Fruit fly (Drosophila melanogaster) whole organism, adult: Measurements from ENCODE around the gene CG5107.

Experiments
- CG11617 ChIP-seq: fragments of 200-800 bp; sonication (Bioruptor generic); optimal IDR thresholded peaks from 2 replicates; lab custom pipeline; 2017; ENCODE audit warnings: mild to moderate bottlenecking, missing biosample characterization, missing genetic modification reagents, missing genetic modification characterization
- CG12768 ChIP-seq: fragments of 200-800 bp; sonication (Bioruptor generic); optimal IDR thresholded peaks from 2 replicates; lab custom pipeline; 2017; ENCODE audit warnings: missing biosample characterization, missing genetic modification characterization, mild to moderate bottlenecking, moderate library complexity, missing genetic modification reagents
- CG14711 ChIP-seq: fragments of 200-800 bp; sonication (Bioruptor generic); optimal IDR thresholded peaks from 2 replicates; lab custom pipeline; 2018; ENCODE audit warnings: missing biosample characterization, mild to moderate bottlenecking, missing genetic modification characterization, moderate library complexity
- CG1620 ChIP-seq: fragments of 200-800 bp; sonication (Bioruptor generic); optimal IDR thresholded peaks from 2 replicates; lab custom pipeline; 2016; ENCODE audit warnings: missing biosample characterization, missing genetic modification characterization
- CG33017 ChIP-seq: fragments of 200-800 bp; sonication (Bioruptor generic); optimal IDR thresholded peaks from 2 replicates; lab custom pipeline; 2018; ENCODE audit warnings: missing biosample characterization, mild to moderate bottlenecking, missing genetic modification characterization, moderate library complexity
- CG5204 ChIP-seq: fragments of 200-800 bp; sonication (Bioruptor generic); optimal IDR thresholded peaks from 2 replicates; lab custom pipeline; 2016; ENCODE audit warnings: missing biosample characterization, missing genetic modification characterization
- CG7045 ChIP-seq: fragments of 200-800 bp; sonication (Bioruptor generic); optimal IDR thresholded peaks from 2 replicates; lab custom pipeline; 2017; ENCODE audit warnings: missing biosample characterization, mild to moderate bottlenecking, missing genetic modification characterization
- CG7101 ChIP-seq: fragments of 200-800 bp; sonication (Bioruptor generic); optimal IDR thresholded peaks from 2 replicates; lab custom pipeline; 2018; ENCODE audit warnings: missing biosample characterization, mild to moderate bottlenecking, missing genetic modification characterization, moderate library complexity
- Clk ChIP-seq: fragments of 200-800 bp; sonication (Bioruptor generic); optimal IDR thresholded peaks from 2 replicates; lab custom pipeline; 2017; ENCODE audit warnings: missing biosample characterization, missing genetic modification characterization
- Crg-1 ChIP-seq: fragments of 200-800 bp; sonication (Bioruptor generic); optimal IDR thresholded peaks from 2 replicates; lab custom pipeline; 2016; ENCODE audit warnings: missing biosample characterization, missing genetic modification characterization
- Hr96 ChIP-seq: fragments of 200-800 bp; sonication (Bioruptor generic); optimal IDR thresholded peaks from 2 replicates; lab custom pipeline; 2016; ENCODE audit warnings: missing biosample characterization, missing genetic modification characterization
- Mnt ChIP-seq: fragments of 200-800 bp; sonication (Bioruptor generic); optimal IDR thresholded peaks from 2 replicates; lab custom pipeline; 2016; ENCODE audit warnings: missing biosample characterization, mild to moderate bottlenecking, missing genetic modification characterization
- bab1 ChIP-seq: fragments of 200-800 bp; sonication (Bioruptor generic); optimal IDR thresholded peaks from 3 replicates; lab custom pipeline; 2019; ENCODE audit warnings: missing biosample characterization, mild to moderate bottlenecking, missing genetic modification characterization, moderate library complexity
- cic ChIP-seq: fragments of 200-800 bp; sonication (Bioruptor generic); optimal IDR thresholded peaks from 2 replicates; lab custom pipeline; 2017; ENCODE audit warnings: missing biosample characterization, mild to moderate bottlenecking, missing genetic modification characterization, moderate library complexity
- cnc ChIP-seq, 2 experiments: fragments of >200 bp; optimal IDR thresholded peaks; 2 replicates each; lab custom pipeline; 2017
- kay ChIP-seq: fragments of 200-800 bp; sonication (Bioruptor generic); peaks from one replicate; lab custom pipeline; 2016; ENCODE audit warnings: missing biosample characterization, missing genetic modification characterization, borderline replicate concordance
- ovo ChIP-seq: fragments of 200-800 bp; sonication (Bioruptor generic); optimal IDR thresholded peaks from 2 replicates; lab custom pipeline; 2016; ENCODE audit warnings: missing biosample characterization, missing genetic modification characterization
- pad ChIP-seq: fragments of 200-800 bp; sonication (Bioruptor generic); optimal IDR thresholded peaks from 3 replicates; lab custom pipeline; 2017; ENCODE audit warnings: missing biosample characterization, missing genetic modification characterization, mild to moderate bottlenecking, moderate library complexity, missing genetic modification reagents
- tj ChIP-seq: fragments of 200-800 bp; sonication (Bioruptor generic); optimal IDR thresholded peaks from 3 replicates; lab custom pipeline; 2017; ENCODE audit warnings: missing biosample characterization, mild to moderate bottlenecking, missing genetic modification characterization, moderate library complexity
- toe ChIP-seq: fragments of 200-800 bp; sonication (Bioruptor generic); optimal IDR thresholded peaks from 2 replicates; lab custom pipeline; 2016; ENCODE audit warnings: missing biosample characterization, missing genetic modification characterization

CG5107 gene

DNA sequence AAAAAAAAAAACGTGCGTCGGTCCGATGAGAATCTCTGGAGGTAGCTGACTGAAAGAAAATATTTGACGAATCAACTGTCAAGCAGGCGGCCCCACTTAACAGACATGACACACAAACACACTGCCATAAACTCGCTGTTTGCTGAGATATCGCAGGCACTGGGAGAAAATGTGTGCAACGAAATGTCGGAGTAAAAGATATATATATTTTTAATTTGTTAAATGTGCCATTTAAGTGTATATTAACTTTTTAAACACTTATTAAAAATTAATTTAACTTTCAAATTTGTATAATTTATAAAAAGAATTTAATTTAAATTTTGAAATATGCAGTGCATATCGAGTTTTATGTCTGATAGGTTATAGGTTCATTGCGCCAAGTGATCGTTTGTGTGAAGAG lies 15.9 kb upstream of the CG5107 start:
- no peak for TF ChIP-seq cnc (optimal IDR thresholded peaks at IDR 0.05; lab: Kevin White, UChicago)
- TF ChIP-seq cic, result peak; percentile 62
- peak; percentile 59 for TF ChIP-seq CG14711 (tag; lab: Kevin White, UChicago)
- peak; percentile 41 for TF ChIP-seq CG12768 (GFP tag; lab: Kevin White, UChicago)
- TF ChIP-seq CG1620, result no peak
- no peak for TF ChIP-seq CG5204 (GFP tag; lab: Kevin White, UChicago)
- TF ChIP-seq tj, result no peak
- no peak for TF ChIP-seq pad (GFP tag; lab: Kevin White, UChicago)
- peak; percentile 23 for TF ChIP-seq Mnt (GFP tag; lab: Kevin White, UChicago)
- no peak for TF ChIP-seq kay (GFP tag; lab: Kevin White, UChicago)
- peak; percentile 67 for TF ChIP-seq CG33017 (tag; lab: Kevin White, UChicago)
- peak; percentile 51 for TF ChIP-seq CG7045 (GFP tag; lab: Kevin White, UChicago)
- no peak for TF ChIP-seq Clk
- no peak for TF ChIP-seq CG11617 (GFP tag; lab: Kevin White, UChicago)
- no peak for TF ChIP-seq Hr96 (GFP tag; lab: Kevin White, UChicago)
- no peak for TF ChIP-seq ovo (GFP tag; lab: Kevin White, UChicago)
- TF ChIP-seq bab1 (GFP tag; lab: Kevin White, UChicago), result peak; percentile 51
- no peak for TF ChIP-seq Crg-1 (GFP tag; lab: Kevin White, UChicago)
- TF ChIP-seq CG7101 (tag; lab: Kevin White, UChicago), result peak; percentile 49
- TF ChIP-seq toe (GFP tag; lab: Kevin White, UChicago), result no peak

DNA sequence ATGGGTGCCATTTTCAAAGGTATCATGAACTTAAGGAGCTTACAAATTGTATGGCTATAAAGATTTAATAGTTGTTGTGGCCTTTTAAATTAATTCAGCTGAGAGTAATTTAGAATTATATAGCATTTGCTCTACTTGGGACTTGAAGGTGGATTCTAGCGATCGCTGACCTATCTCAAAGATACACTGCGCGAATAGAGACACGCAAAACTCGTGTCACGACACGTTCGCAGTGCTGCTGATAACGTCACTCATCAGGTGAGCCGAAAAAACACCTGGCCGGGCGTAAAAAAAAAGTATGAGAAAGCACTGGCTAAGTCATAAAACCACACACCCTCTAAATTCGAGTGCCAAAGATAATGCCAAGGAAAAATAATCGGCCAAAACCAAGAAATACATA lies 15.3 kb upstream of the CG5107 start:
- TF ChIP-seq CG33017 (tag; lab: Kevin White, UChicago) (peak; percentile 3), Hr96 (GFP tag; lab: Kevin White, UChicago) (no peak), CG14711 (tag; lab: Kevin White, UChicago) (no peak), CG11617 (GFP tag; lab: Kevin White, UChicago) (no peak), CG7045 (GFP tag; lab: Kevin White, UChicago) (peak; percentile 14)

DNA sequence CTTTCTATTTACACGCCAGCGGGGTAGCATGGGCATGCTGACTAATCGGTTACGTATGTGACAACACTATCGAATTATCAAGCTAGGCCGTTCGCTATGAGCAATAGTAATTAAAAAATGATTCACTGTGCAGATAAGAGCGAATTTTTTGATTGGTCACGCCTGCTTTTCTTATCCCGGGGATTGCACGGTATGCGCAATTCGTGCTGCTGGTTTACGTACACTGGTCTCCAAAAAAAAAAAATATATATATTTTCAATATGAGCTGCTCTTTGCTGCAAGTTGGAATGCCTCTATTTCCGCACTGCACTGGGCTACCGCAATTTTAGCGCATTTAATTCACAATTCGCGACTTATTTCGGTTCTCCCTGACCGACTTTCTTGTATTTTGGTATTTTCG lies 14.6 kb upstream of the CG5107 start:
- no peak for TF ChIP-seq CG7045 (GFP tag; lab: Kevin White, UChicago)
- peak in 1 of 2 experiments; percentile 20 for TF ChIP-seq cnc (optimal IDR thresholded peaks at IDR 0.05; lab: Kevin White, UChicago)
- TF ChIP-seq CG12768 (GFP tag; lab: Kevin White, UChicago), result no peak
- TF ChIP-seq CG5204 (GFP tag; lab: Kevin White, UChicago), result peak; percentile 17
- no peak for TF ChIP-seq CG1620
- TF ChIP-seq toe (GFP tag; lab: Kevin White, UChicago), result peak; percentile 16
- TF ChIP-seq Hr96 (GFP tag; lab: Kevin White, UChicago), result no peak
- no peak for TF ChIP-seq cic
- peak; percentile 98 for TF ChIP-seq kay (GFP tag; lab: Kevin White, UChicago)

dm6 chr3R:25490778-25491664 lies 14.0 kb upstream of the CG5107 start, which contains the start of the genes Gnpat and CG5112:
TSS of gene Gnpat (minus strand) at chr3R:25490936.
TSS of gene CG5112 (plus strand) at chr3R:25491460.
- TF ChIP-seq bab1 (GFP tag; lab: Kevin White, UChicago) (peak; percentile 69), cic (peak; percentile 5), pad (GFP tag; lab: Kevin White, UChicago) (peak; percentile 22), CG14711 (tag; lab: Kevin White, UChicago) (peak; percentile 18), CG1620 (peak; percentile 63), toe (GFP tag; lab: Kevin White, UChicago) (peak; percentile 56), Clk (peak; percentile 28), ovo (GFP tag; lab: Kevin White, UChicago) (peak; percentile 18), kay (GFP tag; lab: Kevin White, UChicago) (no peak), CG7045 (GFP tag; lab: Kevin White, UChicago) (peak; percentile 30), Mnt (GFP tag; lab: Kevin White, UChicago) (peak; percentile 25), Crg-1 (GFP tag; lab: Kevin White, UChicago) (peak; percentile 46), CG33017 (tag; lab: Kevin White, UChicago) (peak; percentile 34), cnc (optimal IDR thresholded peaks at IDR 0.05; lab: Kevin White, UChicago) (no peak), CG5204 (GFP tag; lab: Kevin White, UChicago) (peak; percentile 31), tj (peak; percentile 100), CG12768 (GFP tag; lab: Kevin White, UChicago) (peak; percentile 49), Hr96 (GFP tag; lab: Kevin White, UChicago) (no peak), CG11617 (GFP tag; lab: Kevin White, UChicago) (peak; percentile 75), CG7101 (tag; lab: Kevin White, UChicago) (peak; percentile 56)

DNA sequence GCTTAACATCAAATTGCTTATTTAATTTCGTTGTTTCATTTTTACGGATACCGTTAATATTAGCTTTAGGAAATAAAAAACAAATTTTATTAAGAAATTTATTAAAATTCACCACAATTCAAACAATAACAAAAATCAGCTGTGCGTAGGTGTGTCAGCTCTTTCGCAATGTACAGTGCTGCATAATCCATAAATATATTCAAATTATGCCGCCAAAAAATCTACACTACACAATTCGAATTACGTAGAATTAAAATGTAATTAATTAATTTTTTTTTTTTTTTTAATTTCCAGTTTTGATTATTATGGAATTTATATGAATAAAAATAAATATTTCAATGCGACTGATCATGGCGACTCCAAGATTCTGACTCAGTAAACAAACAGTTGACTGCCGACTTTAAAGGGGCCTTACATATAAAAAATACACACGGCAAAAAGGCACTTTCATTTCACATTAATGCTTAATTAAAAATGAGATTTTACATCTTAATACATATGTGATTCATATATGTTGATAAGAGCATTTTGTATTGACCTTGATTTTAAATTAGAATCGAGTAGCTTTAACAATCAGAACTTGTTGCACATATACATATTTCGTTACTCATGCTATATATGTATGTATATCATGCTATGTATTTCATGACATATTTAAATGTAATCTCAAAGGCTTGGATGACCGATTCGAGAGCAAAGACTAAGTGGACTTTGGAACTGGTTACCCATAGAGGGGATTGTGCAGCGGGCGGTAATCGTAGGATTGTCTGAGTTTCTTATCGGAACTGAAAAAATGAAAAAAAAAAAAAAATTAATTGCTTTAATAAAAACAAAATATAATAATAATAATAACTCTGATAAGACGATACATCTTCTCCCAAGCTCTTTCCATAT lies 11.4 kb upstream of the CG5107 start:
- TF ChIP-seq Crg-1 (GFP tag; lab: Kevin White, UChicago) (peak; percentile 34), cic (no peak), tj (peak; percentile 81), CG5204 (GFP tag; lab: Kevin White, UChicago) (no peak), Mnt (GFP tag; lab: Kevin White, UChicago) (no peak), bab1 (GFP tag; lab: Kevin White, UChicago) (peak; percentile 15), CG11617 (GFP tag; lab: Kevin White, UChicago) (no peak), CG12768 (GFP tag; lab: Kevin White, UChicago) (peak; percentile 25), cnc (optimal IDR thresholded peaks at IDR 0.05; lab: Kevin White, UChicago) (no peak), kay (GFP tag; lab: Kevin White, UChicago) (peak; percentile 98), toe (GFP tag; lab: Kevin White, UChicago) (peak; percentile 1), CG33017 (tag; lab: Kevin White, UChicago) (no peak), CG7101 (tag; lab: Kevin White, UChicago) (peak; percentile 26), pad (GFP tag; lab: Kevin White, UChicago) (peak; percentile 5), CG14711 (tag; lab: Kevin White, UChicago) (peak; percentile 58), CG7045 (GFP tag; lab: Kevin White, UChicago) (no peak), ovo (GFP tag; lab: Kevin White, UChicago) (no peak)
